Worm (Caenorhabditis elegans) whole organism, early embryonic: ENCODE data around the gene apd-3.
"Not testable (repeated sequence)": the region's sequence is repeated elsewhere in the genome, so short reads cannot be mapped to it uniquely, and the experiment has no call there.

Source experiments
- B0310.2 ChIP-seq: sonication (generic microtip); optimal IDR thresholded peaks from 2 replicates; lab custom pipeline; 2016; ENCODE audit warnings: mild to moderate bottlenecking, missing genetic modification characterization, missing compliant biosample characterization
- aly-1 ChIP-seq: sonication (generic microtip); optimal IDR thresholded peaks from 2 replicates; lab custom pipeline; 2016; ENCODE audit warnings: missing genetic modification characterization, missing compliant biosample characterization
- ama-1 ChIP-seq: fragments of 150-350 bp; optimal IDR thresholded peaks from 2 replicates; lab custom pipeline; 2014
- ceh-36 ChIP-seq: sonication (generic microtip); optimal IDR thresholded peaks from 2 replicates; lab custom pipeline; 2016; ENCODE audit warnings: missing genetic modification characterization, inconsistent platforms, missing compliant biosample characterization
- flt-1 ChIP-seq: fragments of 200-800 bp; sonication (Bioruptor generic); IDR thresholded peaks from 2 replicates; pipeline ENCODE4 v1.3.6; 2022; ENCODE audit warnings: missing genetic modification characterization, missing compliant biosample characterization
- hmbx-1 ChIP-seq: sonication (generic microtip); optimal IDR thresholded peaks from 2 replicates; lab custom pipeline; 2016; ENCODE audit warnings: mild to moderate bottlenecking, missing genetic modification characterization, missing compliant biosample characterization
- hmg-4 ChIP-seq: fragments of 200-800 bp; sonication (Bioruptor generic); optimal IDR thresholded peaks from 2 replicates; lab custom pipeline; 2018; ENCODE audit warnings: mild to moderate bottlenecking, missing genetic modification characterization, missing compliant biosample characterization
- hnd-1 ChIP-seq: sonication (generic microtip); optimal IDR thresholded peaks from 2 replicates; lab custom pipeline; 2016; ENCODE audit warnings: missing genetic modification characterization, missing compliant biosample characterization
- sea-1 ChIP-seq: fragments of 200-800 bp; sonication (Bioruptor generic); conservative IDR thresholded peaks from 2 replicates; pipeline ENCODE4 v1.3.6; 2022; ENCODE audit warnings: missing genetic modification characterization, missing compliant biosample characterization
- tra-4 ChIP-seq: sonication (generic microtip); optimal IDR thresholded peaks from 2 replicates; lab custom pipeline; 2017; ENCODE audit warnings: missing genetic modification characterization, missing compliant biosample characterization

DNA sequence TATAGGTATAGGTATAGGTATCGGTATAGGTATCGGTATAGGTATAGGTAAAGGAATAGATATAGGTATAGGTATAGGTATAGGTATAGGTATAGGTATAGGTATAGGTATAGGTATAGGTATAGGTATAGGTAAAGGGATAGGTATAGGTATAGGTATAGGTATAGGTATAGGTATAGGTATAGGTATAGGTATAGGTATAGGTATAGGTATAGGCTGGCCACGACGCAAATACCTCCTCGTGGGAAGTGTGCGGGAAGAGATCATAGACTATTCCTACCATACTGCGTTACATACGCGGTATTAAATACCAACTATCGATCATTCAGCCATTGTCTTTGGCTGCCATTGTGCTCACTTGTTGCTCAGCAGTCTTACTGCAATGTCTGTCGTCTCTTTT, 55.4 kb downstream of the apd-3 start, which contains the start of gene fbxb-112:
- not testable (repeated sequence) for TF ChIP-seq hmg-4 (GFP tag; lab: Kevin White, UChicago); tra-4 (tag; lab: Kevin White, UChicago); B0310.2 (tag; lab: Kevin White, UChicago); aly-1; ama-1 (lab: Kevin White, UChicago); ceh-36 (tag; lab: Kevin White, UChicago); hnd-1 (tag; lab: Kevin White, UChicago); hmbx-1; sea-1; flt-1
